Worm (Caenorhabditis elegans) whole organism, young adult: ENCODE data around the gene cyp-25A4.

ENCODE experiments used
- B0336.3 ChIP-seq: fragments of 200-800 bp; sonication (Bioruptor generic); IDR thresholded peaks from 2 replicates; pipeline ENCODE4 v1.3.6; 2022; ENCODE audit warnings: missing genetic modification characterization, missing compliant biosample characterization
- D2030.7 ChIP-seq: fragments of 200-800 bp; sonication (Bioruptor generic); IDR thresholded peaks from 2 replicates; pipeline ENCODE4 v1.3.6; 2022; ENCODE audit warnings: missing genetic modification reagents, missing genetic modification characterization, missing compliant biosample characterization
- F33H1.4 ChIP-seq: fragments of 200-800 bp; sonication (Bioruptor generic); IDR thresholded peaks from 2 replicates; pipeline ENCODE4 v1.3.6; 2022; ENCODE audit warnings: missing genetic modification reagents, missing genetic modification characterization, missing compliant biosample characterization
- F37B4.10 ChIP-seq: fragments of 200-800 bp; sonication (Bioruptor generic); IDR thresholded peaks from 2 replicates; pipeline ENCODE4 v1.3.6; 2022; ENCODE audit warnings: missing genetic modification characterization, missing compliant biosample characterization
- K11D2.4 ChIP-seq: fragments of 200-800 bp; sonication (Bioruptor generic); IDR thresholded peaks from 2 replicates; pipeline ENCODE4 v1.3.6; 2022; ENCODE audit warnings: missing genetic modification reagents, missing genetic modification characterization, missing compliant biosample characterization
- K12H6.12 ChIP-seq: fragments of 200-800 bp; sonication (Bioruptor generic); optimal IDR thresholded peaks from 2 replicates; lab custom pipeline; 2018; ENCODE audit warnings: mild to moderate bottlenecking, missing genetic modification characterization, missing compliant biosample characterization
- Y53G8AR.9 ChIP-seq: fragments of 200-800 bp; sonication (Bioruptor generic); conservative IDR thresholded peaks from 2 replicates; pipeline ENCODE4 v1.3.6; 2022; ENCODE audit warnings: missing genetic modification reagents, missing genetic modification characterization, missing compliant biosample characterization
- Y67H2A.10 ChIP-seq: fragments of 200-800 bp; sonication (Bioruptor generic); conservative IDR thresholded peaks from 2 replicates; pipeline ENCODE4 v1.3.6; 2022; ENCODE audit warnings: missing genetic modification reagents, missing genetic modification characterization, missing compliant biosample characterization
- Y79H2A.3 ChIP-seq: fragments of 200-800 bp; sonication (Bioruptor generic); conservative IDR thresholded peaks from 2 replicates; pipeline ENCODE4 v1.3.6; 2022; ENCODE audit warnings: missing genetic modification reagents, missing genetic modification characterization, missing compliant biosample characterization
- attf-5 ChIP-seq: fragments of 200-800 bp; sonication (Bioruptor generic); optimal IDR thresholded peaks from 2 replicates; lab custom pipeline; 2018; ENCODE audit warnings: mild to moderate bottlenecking, missing genetic modification characterization, missing compliant biosample characterization
- attf-6 ChIP-seq: fragments of 200-800 bp; sonication (Bioruptor generic); IDR thresholded peaks from 2 replicates; pipeline ENCODE4 v1.3.6; 2022; ENCODE audit warnings: missing genetic modification reagents, missing genetic modification characterization, missing compliant biosample characterization
- bed-1 ChIP-seq: fragments of 200-800 bp; sonication (Bioruptor generic); IDR thresholded peaks from 2 replicates; pipeline ENCODE4 v1.3.6; 2022; ENCODE audit warnings: missing genetic modification reagents, missing genetic modification characterization, missing compliant biosample characterization
- cebp-1 ChIP-seq, 2 experiments: fragments of 200-800 bp in 1 of 2; sonication (Bioruptor generic) in 1 of 2; sonication (generic microtip) in 1 of 2; IDR thresholded peaks in 1 of 2; optimal IDR thresholded peaks in 1 of 2; 2 replicates each; pipeline versions ENCODE4 v1.3.6 to Lab custom; 2017 to 2022; ENCODE audit warnings: missing compliant biosample characterization in 2 of 2, missing genetic modification characterization in 2 of 2, mild to moderate bottlenecking in 1 of 2, missing genetic modification reagents in 1 of 2, moderate library complexity in 1 of 2
- cebp-2 ChIP-seq: fragments of 200-800 bp; sonication (Bioruptor generic); IDR thresholded peaks from 2 replicates; pipeline ENCODE4 v1.3.6; 2022; ENCODE audit warnings: missing genetic modification characterization, missing compliant biosample characterization
- ceh-58 ChIP-seq: fragments of 200-800 bp; sonication (Bioruptor generic); IDR thresholded peaks from 2 replicates; pipeline ENCODE4 v1.3.6; 2022; ENCODE audit warnings: missing genetic modification characterization, missing compliant biosample characterization
- ceh-79 ChIP-seq: sonication (generic microtip); optimal IDR thresholded peaks from 2 replicates; lab custom pipeline; 2017; ENCODE audit warnings: mild to moderate bottlenecking, missing genetic modification characterization, missing compliant biosample characterization
- chd-7 ChIP-seq: sonication (generic microtip); optimal IDR thresholded peaks from 2 replicates; lab custom pipeline; 2016; ENCODE audit warnings: mild to moderate bottlenecking, missing genetic modification characterization, moderate library complexity, missing compliant biosample characterization
- dox-1 ChIP-seq: fragments of 200-800 bp; sonication (Bioruptor generic); IDR thresholded peaks from 2 replicates; pipeline ENCODE4 v1.3.6; 2022; ENCODE audit warnings: missing genetic modification reagents, missing genetic modification characterization, missing compliant biosample characterization
- dpff-1 ChIP-seq: sonication (generic microtip); optimal IDR thresholded peaks from 2 replicates; lab custom pipeline; 2017; ENCODE audit warnings: mild to moderate bottlenecking, missing genetic modification characterization, missing compliant biosample characterization
- dpl-1 ChIP-seq: fragments of 150-350 bp; optimal IDR thresholded peaks from 2 replicates; lab custom pipeline; 2014; ENCODE audit warnings: missing biosample characterization, missing genetic modification reagents, missing genetic modification characterization
- egrh-3 ChIP-seq: fragments of 200-800 bp; sonication (Bioruptor generic); IDR thresholded peaks from 2 replicates; pipeline ENCODE4 v1.3.6; 2022; ENCODE audit warnings: missing genetic modification reagents, missing genetic modification characterization, missing compliant biosample characterization
- gei-17 ChIP-seq: fragments of 200-800 bp; sonication (Bioruptor generic); optimal IDR thresholded peaks from 2 replicates; lab custom pipeline; 2018; ENCODE audit warnings: mild to moderate bottlenecking, missing genetic modification characterization, missing compliant biosample characterization
- hlh-26 ChIP-seq: fragments of 200-800 bp; sonication (Bioruptor generic); conservative IDR thresholded peaks from 2 replicates; pipeline ENCODE4 v1.3.6; 2022; ENCODE audit warnings: missing genetic modification reagents, missing genetic modification characterization, missing compliant biosample characterization
- hmg-20 ChIP-seq: fragments of 200-800 bp; sonication (Bioruptor generic); IDR thresholded peaks from 2 replicates; pipeline ENCODE4 v1.3.6; 2022; ENCODE audit warnings: missing genetic modification reagents, missing genetic modification characterization, missing compliant biosample characterization
- hrde-1 ChIP-seq: sonication (generic microtip); optimal IDR thresholded peaks from 2 replicates; lab custom pipeline; 2016; ENCODE audit warnings: missing genetic modification characterization, mild to moderate bottlenecking, missing compliant biosample characterization, moderate library complexity, missing genotype, missing genetic modification reagents, borderline replicate concordance
- hsf-1 ChIP-seq: fragments of 200-800 bp; sonication (Bioruptor generic); IDR thresholded peaks from 2 replicates; pipeline ENCODE4 v1.3.6; 2022; ENCODE audit warnings: missing genetic modification reagents, missing genetic modification characterization, missing compliant biosample characterization
- let-607 ChIP-seq, 2 experiments: fragments of 200-800 bp in 1 of 2; sonication (Bioruptor generic) in 1 of 2; sonication (generic microtip) in 1 of 2; optimal IDR thresholded peaks; 2 replicates each; lab custom pipeline; 2016 to 2018; ENCODE audit warnings: mild to moderate bottlenecking in 2 of 2, missing compliant biosample characterization in 2 of 2, missing genetic modification characterization in 2 of 2, moderate library complexity in 2 of 2, missing genotype in 1 of 2
- lin-35 ChIP-seq, 3 experiments: fragments of 150-350 bp in 2 of 3; sonication (generic microtip) in 1 of 3; optimal IDR thresholded peaks; 2 replicates each; lab custom pipeline; 2014 to 2018; ENCODE audit warnings: missing biosample characterization in 3 of 3, missing genetic modification characterization in 3 of 3, missing genetic modification reagents in 3 of 3
- lin-40 ChIP-seq: sonication (generic microtip); optimal IDR thresholded peaks from 2 replicates; lab custom pipeline; 2016; ENCODE audit warnings: missing genetic modification characterization, mild to moderate bottlenecking, missing compliant biosample characterization, missing genotype, missing genetic modification reagents
- lin-54 ChIP-seq: fragments of 200-800 bp; sonication (Bioruptor generic); optimal IDR thresholded peaks from 2 replicates; lab custom pipeline; 2018; ENCODE audit warnings: mild to moderate bottlenecking, missing genetic modification characterization, missing compliant biosample characterization
- lsl-1 ChIP-seq: fragments of 200-800 bp; sonication (Bioruptor generic); optimal IDR thresholded peaks from 2 replicates; lab custom pipeline; 2018; ENCODE audit warnings: mild to moderate bottlenecking, missing genetic modification characterization, moderate library complexity, missing compliant biosample characterization
- lsy-27 ChIP-seq: sonication (generic microtip); optimal IDR thresholded peaks from 2 replicates; lab custom pipeline; 2017; ENCODE audit warnings: missing genetic modification characterization, mild to moderate bottlenecking, missing compliant biosample characterization, antibody characterized with exemption, missing genotype, borderline replicate concordance; ENCODE audit not compliant: insufficient read depth
- madf-3 ChIP-seq: fragments of 200-800 bp; sonication (Bioruptor generic); IDR thresholded peaks from 2 replicates; pipeline ENCODE4 v1.3.6; 2022; ENCODE audit warnings: missing genetic modification reagents, missing genetic modification characterization, missing compliant biosample characterization
- nfyb-1 ChIP-seq: fragments of 200-800 bp; sonication (Bioruptor generic); IDR thresholded peaks from 2 replicates; pipeline ENCODE4 v1.3.6; 2022; ENCODE audit warnings: missing genetic modification reagents, missing genetic modification characterization, missing compliant biosample characterization
- repo-1 ChIP-seq: sonication (generic microtip); optimal IDR thresholded peaks from 2 replicates; lab custom pipeline; 2017; ENCODE audit warnings: mild to moderate bottlenecking, missing genetic modification characterization, missing compliant biosample characterization
- sdz-38 ChIP-seq: sonication (generic microtip); optimal IDR thresholded peaks from 2 replicates; lab custom pipeline; 2016; ENCODE audit warnings: missing genotype, missing genetic modification characterization, missing compliant biosample characterization
- snpc-4 ChIP-seq, 5 experiments: fragments of 150-350 bp in 1 of 5; sonication (generic microtip) in 4 of 5; optimal IDR thresholded peaks; 2 replicates each; lab custom pipeline; 2014 to 2018; ENCODE audit warnings: missing genetic modification characterization in 5 of 5, missing biosample characterization in 3 of 5, antibody characterized with exemption in 2 of 5, mild to moderate bottlenecking in 2 of 5, missing compliant biosample characterization in 2 of 5, missing genotype in 2 of 5, moderate library complexity in 2 of 5, missing genetic modification reagents in 1 of 5
- somi-1 ChIP-seq: fragments of 200-800 bp; sonication (Bioruptor generic); optimal IDR thresholded peaks from 2 replicates; lab custom pipeline; 2018; ENCODE audit warnings: mild to moderate bottlenecking, missing genetic modification characterization, missing compliant biosample characterization
- sptf-2 ChIP-seq: fragments of 200-800 bp; sonication (Bioruptor generic); optimal IDR thresholded peaks from 2 replicates; lab custom pipeline; 2018; ENCODE audit warnings: mild to moderate bottlenecking, missing genetic modification characterization, missing compliant biosample characterization
- tlf-1 ChIP-seq: fragments of 200-800 bp; sonication (Bioruptor generic); optimal IDR thresholded peaks from 2 replicates; lab custom pipeline; 2018; ENCODE audit warnings: mild to moderate bottlenecking, missing genetic modification characterization, missing compliant biosample characterization
- unc-62 ChIP-seq: fragments of 150-350 bp; optimal IDR thresholded peaks from 2 replicates; lab custom pipeline; 2014; ENCODE audit warnings: missing biosample characterization, missing genetic modification reagents, missing genetic modification characterization
- zfh-2 ChIP-seq: fragments of 200-800 bp; sonication (Bioruptor generic); conservative IDR thresholded peaks from 2 replicates; pipeline ENCODE4 v1.3.6; 2022; ENCODE audit warnings: missing genetic modification reagents, missing genetic modification characterization, missing compliant biosample characterization
- zim-3 ChIP-seq: sonication (generic microtip); optimal IDR thresholded peaks from 2 replicates; lab custom pipeline; 2017; ENCODE audit warnings: mild to moderate bottlenecking, missing genetic modification characterization, moderate library complexity, missing compliant biosample characterization
- ztf-18 ChIP-seq: sonication (generic microtip); optimal IDR thresholded peaks from 2 replicates; lab custom pipeline; 2016; ENCODE audit warnings: missing genotype, mild to moderate bottlenecking, missing genetic modification characterization, missing compliant biosample characterization
- ztf-25 ChIP-seq: fragments of 200-800 bp; sonication (Bioruptor generic); IDR thresholded peaks from 2 replicates; pipeline ENCODE4 v1.3.6; 2022; ENCODE audit warnings: missing genetic modification reagents, missing genetic modification characterization, missing compliant biosample characterization
- ztf-6 ChIP-seq: fragments of 200-800 bp; sonication (Bioruptor generic); IDR thresholded peaks from 2 replicates; pipeline ENCODE4 v1.3.6; 2022; ENCODE audit warnings: missing genetic modification reagents, missing genetic modification characterization, missing compliant biosample characterization

The cyp-25A4 gene

ce11 chrIII:3862918-3863385 is 11.1 kb upstream of the cyp-25A4 start, which contains the start of gene brc-1 (continued):
- TF ChIP-seq K11D2.4 (GFP tag; lab: Robert Waterston, UW) (peak; percentile 79; the same call in 1 of the 2 replicates), Y79H2A.3 (no peak), zim-3 (no peak), ztf-18 (tag; lab: Kevin White, UChicago) (peak; percentile 46), repo-1 (tag; lab: Kevin White, UChicago) (peak; percentile 40), Y53G8AR.9 (peak; percentile 79), nfyb-1 (GFP tag; lab: Robert Waterston, UW) (peak; percentile 68), madf-3 (GFP tag; lab: Robert Waterston, UW) (0 out of 2 replicates have a peak, but pooled peaks have one; percentile 45), attf-5 (GFP tag; lab: Kevin White, UChicago) (peak; percentile 94), lin-40 (peak; percentile 75), ceh-79 (no peak), hlh-26 (GFP tag; lab: Robert Waterston, UW) (no peak), lin-54 (peak; percentile 91), bed-1 (no peak), B0336.3 (peak; percentile 68; the same call in 1 of the 2 replicates), let-607 (tag; optimal IDR thresholded peaks at IDR 0.05; lab: Kevin White, UChicago) (peak; percentile 12 to 28), ceh-58 (GFP tag; lab: Robert Waterston, UW) (no peak), ztf-6 (GFP tag; lab: Robert Waterston, UW) (peak; percentile 14; the same call in 1 of the 2 replicates), K12H6.12 (peak; percentile 90), hsf-1 (no peak), hmg-20 (GFP tag; lab: Robert Waterston, UW) (no peak), cebp-1 (GFP tag; IDR thresholded peaks at IDR 0.05; lab: Robert Waterston, UW) (peak; percentile 70), cebp-1 (tag; optimal IDR thresholded peaks at IDR 0.05; lab: Kevin White, UChicago) (peak; percentile 87), dpff-1 (no peak), cebp-2 (GFP tag; lab: Robert Waterston, UW) (no peak), unc-62 (GFP tag; lab: Kevin White, UChicago) (no peak), sdz-38 (tag; lab: Kevin White, UChicago) (no peak), dox-1 (GFP tag; lab: Robert Waterston, UW) (peak; percentile 84), F37B4.10 (no peak), snpc-4 (GFP tag; optimal IDR thresholded peaks at IDR 0.05; lab: Kevin White, UChicago) (no peak), snpc-4 (tag; optimal IDR thresholded peaks at IDR 0.05; lab: Kevin White, UChicago) (peak in 3 of 4 experiments; percentile 27 to 57 (median 57)), sptf-2 (no peak), ztf-25 (GFP tag; lab: Robert Waterston, UW) (no peak), dpl-1 (GFP tag; lab: Kevin White, UChicago) (peak; percentile 71), attf-6 (GFP tag; lab: Robert Waterston, UW) (no peak), F33H1.4 (peak; percentile 39; the same call in 1 of the 2 replicates), hrde-1 (tag; lab: Kevin White, UChicago) (no peak), somi-1 (GFP tag; lab: Kevin White, UChicago) (peak; percentile 41), Y67H2A.10 (GFP tag; lab: Robert Waterston, UW) (no peak), gei-17 (GFP tag; lab: Kevin White, UChicago) (peak; percentile 20), egrh-3 (GFP tag; lab: Robert Waterston, UW) (peak; percentile 91), tlf-1 (no peak), D2030.7 (no peak), lin-35 (GFP tag; optimal IDR thresholded peaks at IDR 0.05; lab: Kevin White, UChicago) (peak in 2 of 3 experiments; percentile 41 to 92), lsy-27 (tag; lab: Kevin White, UChicago) (no peak), lsl-1 (GFP tag; lab: Kevin White, UChicago) (peak; percentile 1), zfh-2 (GFP tag; lab: Robert Waterston, UW) (peak; percentile 98), chd-7 (tag; lab: Kevin White, UChicago) (peak; percentile 60)
